Worm (Caenorhabditis elegans): Measurements from ENCODE around the gene F48G7.7.

The F48G7.7 gene

DNA sequence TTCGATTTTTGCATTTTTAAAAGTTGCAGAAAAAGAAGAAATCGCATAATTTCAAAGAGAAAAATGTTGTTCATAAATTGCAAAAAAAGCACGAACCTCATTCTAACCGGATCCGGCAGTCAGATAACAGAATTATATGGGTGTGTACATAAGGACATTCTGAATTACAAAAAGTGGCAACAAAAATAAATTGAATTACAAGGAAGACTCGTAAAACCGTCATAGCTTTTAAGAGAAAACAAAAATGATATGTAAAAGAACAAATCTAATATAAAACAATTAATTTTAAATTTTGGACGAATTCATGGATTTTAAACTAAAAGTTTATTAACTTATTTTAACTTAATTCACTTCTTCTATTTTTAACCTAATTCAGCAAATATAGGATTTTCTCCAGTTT is 34.0 kb upstream of the F48G7.7 start, which contains the start of gene F31F4.17:
Gene F31F4.17, minus strand, starts transcription at position 101 of the 400 bp plus-strand sequence.
- TF ChIP-seq B0035.1 (tag; optimal IDR thresholded peaks at IDR 0.05) = no peak
- TF ChIP-seq dpff-1 (tag; optimal IDR thresholded peaks at IDR 0.05) = no peak
- TF ChIP-seq nhr-80 (tag; optimal IDR thresholded peaks at IDR 0.05) = no peak
- TF ChIP-seq pha-4 (tag; optimal IDR thresholded peaks at IDR 0.05) = no peak
- TF ChIP-seq ceh-58 (GFP tag; IDR thresholded peaks at IDR 0.05) = no peak
- TF ChIP-seq akir-1 (GFP tag; optimal IDR thresholded peaks at IDR 0.05) = no peak
- no peak for TF ChIP-seq attf-6 (GFP tag; IDR thresholded peaks at IDR 0.05)
- TF ChIP-seq Y79H2A.3 (GFP tag; conservative IDR thresholded peaks at IDR 0.05) = no peak
- TF ChIP-seq C17E4.6 (GFP tag; IDR thresholded peaks at IDR 0.05) = no peak
- TF ChIP-seq ceh-91 (GFP tag; IDR thresholded peaks at IDR 0.05) = no peak
- TF ChIP-seq F49E8.2 (tag; optimal IDR thresholded peaks at IDR 0.05; ENCODE audit: insufficient read depth) = no peak

- 0 out of 2 replicates have a peak, but pooled peaks have one; percentile 35 for TF ChIP-seq hsf-1 (GFP tag; IDR thresholded peaks at IDR 0.05)
- TF ChIP-seq Y53F4B.3 (GFP tag; IDR thresholded peaks at IDR 0.05) = peak; percentile 99; the same call in 1 of the 2 replicates
- TF ChIP-seq madf-3 (GFP tag; IDR thresholded peaks at IDR 0.05) = peak; percentile 74; the same call in 1 of the 2 replicates
- TF ChIP-seq ceh-91 (GFP tag; IDR thresholded peaks at IDR 0.05) = peak; percentile 44; the same call in 1 of the 2 replicates
- TF ChIP-seq egrh-3 (GFP tag; IDR thresholded peaks at IDR 0.05) = peak; percentile 92
Measured at ce11 chrV:658140-658539, 31.9 kb upstream of the F48G7.7 start.

DNA sequence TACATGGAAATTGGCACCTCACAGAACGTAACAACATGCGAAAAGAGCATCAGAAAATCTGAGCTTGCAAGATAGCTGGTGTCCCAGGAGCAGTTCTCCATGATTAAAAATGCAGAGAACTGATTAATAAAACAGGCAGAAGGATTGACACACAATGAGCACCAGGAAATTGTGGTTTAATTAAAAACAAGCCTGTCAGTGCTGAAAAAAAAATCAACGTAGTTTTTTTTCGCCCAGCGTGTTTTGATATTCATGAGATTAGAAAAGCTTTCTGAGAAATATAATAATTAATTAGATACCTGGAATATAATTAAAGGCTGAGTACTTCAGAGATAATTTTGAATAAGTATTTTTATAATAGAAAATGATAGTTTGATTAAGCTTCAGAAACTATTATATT is 31.5 kb upstream of the F48G7.7 start, which contains the start of gene srh-246:
Gene srh-246, minus strand, starts transcription at position 101 of the 400 bp plus-strand sequence.
- TF ChIP-seq egl-44 (GFP tag; IDR thresholded peaks at IDR 0.05) (no peak), attf-6 (GFP tag; IDR thresholded peaks at IDR 0.05) (no peak), madf-3 (GFP tag; IDR thresholded peaks at IDR 0.05) (no peak), hlh-26 (GFP tag; conservative IDR thresholded peaks at IDR 0.05) (no peak), C06A6.2 (GFP tag; conservative IDR thresholded peaks at IDR 0.05) (no peak), ceh-40 (GFP tag; IDR thresholded peaks at IDR 0.05) (no peak), bed-2 (GFP tag; IDR thresholded peaks at IDR 0.05) (no peak), zfh-2 (GFP tag; conservative IDR thresholded peaks at IDR 0.05) (no peak), F33H1.4 (GFP tag; IDR thresholded peaks at IDR 0.05) (no peak), aptf-2 (GFP tag; conservative IDR thresholded peaks at IDR 0.05) (no peak), tbx-9 (tag; optimal IDR thresholded peaks at IDR 0.05; ENCODE audit: borderline replicate concordance) (no peak), mes-4 (tag; optimal IDR thresholded peaks at IDR 0.05) (no peak), T07F8.4 (tag; optimal IDR thresholded peaks at IDR 0.05) (no peak), lsl-1 (GFP tag; optimal IDR thresholded peaks at IDR 0.05) (no peak), C17E4.6 (GFP tag; IDR thresholded peaks at IDR 0.05) (no peak), F49E8.2 (tag; optimal IDR thresholded peaks at IDR 0.05; ENCODE audit: insufficient read depth) (no peak)

DNA sequence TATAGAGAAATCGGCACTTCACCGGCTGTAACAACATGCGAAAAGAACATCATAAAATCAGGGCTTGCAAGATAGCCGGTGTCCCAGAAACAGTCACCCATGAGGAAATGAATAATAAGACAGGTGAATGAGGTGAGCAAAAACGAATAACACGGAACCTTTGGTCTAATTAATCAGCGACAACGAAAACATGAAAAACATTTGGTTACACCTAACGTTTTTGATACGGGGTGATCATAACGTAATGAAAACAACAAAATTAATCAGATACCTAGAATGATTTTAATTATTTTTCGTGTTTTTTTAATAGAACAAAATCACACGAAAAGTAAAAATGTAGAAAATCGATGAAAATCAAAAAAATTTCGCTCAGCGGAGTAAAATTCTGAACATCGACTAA is 29.6 kb upstream of the F48G7.7 start, which contains the start of gene srh-245:
Gene srh-245, minus strand, starts transcription at position 101 of the 400 bp plus-strand sequence.
- no peak for TF ChIP-seq aptf-2 (GFP tag; conservative IDR thresholded peaks at IDR 0.05)
- no peak for TF ChIP-seq mel-28 (tag; optimal IDR thresholded peaks at IDR 0.05; ENCODE audit: borderline replicate concordance)
- TF ChIP-seq sdz-38 (tag; optimal IDR thresholded peaks at IDR 0.05) = no peak
- TF ChIP-seq somi-1 (GFP tag; optimal IDR thresholded peaks at IDR 0.05) = no peak
- no peak for TF ChIP-seq F23B12.7 (tag; optimal IDR thresholded peaks at IDR 0.05; ENCODE audit: insufficient read depth)
- TF ChIP-seq let-607 (tag; optimal IDR thresholded peaks at IDR 0.05) = no peak
- TF ChIP-seq dox-1 (GFP tag; IDR thresholded peaks at IDR 0.05) = no peak
- no peak for TF ChIP-seq snpc-1.1 (tag; optimal IDR thresholded peaks at IDR 0.05; ENCODE audit: insufficient read depth)
- no peak for TF ChIP-seq B0336.3 (GFP tag; IDR thresholded peaks at IDR 0.05)
- TF ChIP-seq nhr-80 (tag; optimal IDR thresholded peaks at IDR 0.05) = no peak
- no peak for TF ChIP-seq ceh-100 (GFP tag; IDR thresholded peaks at IDR 0.05)
- TF ChIP-seq lin-26 (GFP tag; IDR thresholded peaks at IDR 0.05) = no peak
- TF ChIP-seq lag-1 (GFP tag; IDR thresholded peaks at IDR 0.05) = no peak
- no peak for TF ChIP-seq efl-1 (GFP tag; optimal IDR thresholded peaks at IDR 0.05)
- no peak for TF ChIP-seq cebp-1 (GFP tag; IDR thresholded peaks at IDR 0.05)
- no peak for TF ChIP-seq cebp-1 (tag; optimal IDR thresholded peaks at IDR 0.05)
- TF ChIP-seq ztf-22 (GFP tag; optimal IDR thresholded peaks at IDR 0.05) = no peak
- no peak for TF ChIP-seq ztf-18 (tag; optimal IDR thresholded peaks at IDR 0.05)

Measured in whole organism, young adult.